Fruit fly (Drosophila melanogaster) S2 (cell line): ENCODE measurements around the gene Nup205.
A peak's percentile ranks its signal among the peaks of the same experiment; 100 is the strongest.

Source experiments
- CG8478 ChIP-seq: fragments of >200 bp; optimal IDR thresholded peaks from 2 replicates; lab custom pipeline; 2018
- CTCF ChIP-seq, 2 experiments: fragments of >200 bp; optimal IDR thresholded peaks; 2 replicates each; lab custom pipeline; 2018

DNA sequence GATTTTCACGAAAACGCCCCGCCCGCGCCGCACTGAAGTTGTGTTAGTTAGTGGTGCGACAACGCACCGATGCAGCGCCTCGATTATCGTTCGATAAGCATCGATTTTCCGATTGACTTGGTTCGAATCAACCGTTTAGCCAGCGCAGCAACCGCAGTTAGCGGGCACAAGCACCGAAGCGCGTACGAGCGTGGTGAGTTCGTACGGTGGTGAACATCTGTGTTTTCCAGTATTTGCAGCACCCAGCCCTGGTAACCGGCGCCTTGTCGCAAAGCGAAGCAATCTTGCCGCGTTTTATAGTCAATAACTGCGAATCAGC, at the start of gene Nup205, which contains the start of gene pico:
- peak; percentile 74 to 76 for TF ChIP-seq CTCF (optimal IDR thresholded peaks at IDR 0.05; lab: Kevin White, UChicago)
- TF ChIP-seq CG8478 (lab: Kevin White, UChicago) = no peak
